Fruit fly (Drosophila melanogaster): Measurements from ENCODE around the gene CG13731.

DNA sequence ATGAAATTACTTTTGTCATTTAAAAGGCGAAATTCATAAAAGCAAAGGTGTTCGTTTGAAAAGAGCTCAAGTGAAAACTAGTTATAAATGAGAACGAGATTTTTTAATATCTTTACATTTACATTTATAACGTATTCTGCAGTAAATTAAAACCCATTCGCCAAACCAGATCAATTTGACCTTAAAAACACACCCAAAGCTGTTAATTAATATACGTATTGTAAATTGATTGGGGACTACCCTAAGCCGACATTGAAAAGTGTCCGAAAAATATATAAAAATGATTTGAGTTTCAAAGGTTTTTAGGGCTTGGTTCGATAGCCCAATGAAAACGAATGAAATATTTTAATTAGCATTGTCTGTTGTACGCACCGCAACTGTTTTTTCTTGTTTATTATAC lies 10.3 kb upstream of the CG13731 start:
- no peak for TF ChIP-seq ind (GFP tag; optimal IDR thresholded peaks at IDR 0.05)
- no peak for TF ChIP-seq CG3726 (GFP tag; IDR thresholded peaks at IDR 0.05)
- TF ChIP-seq E2f1 (GFP tag; IDR thresholded peaks at IDR 0.05): no peak
- no peak for TF ChIP-seq Abd-B (GFP tag; optimal IDR thresholded peaks at IDR 0.05)
- TF ChIP-seq CG18619 (GFP tag; optimal IDR thresholded peaks at IDR 0.05): no peak
- no peak for TF ChIP-seq disco-r (GFP tag; optimal IDR thresholded peaks at IDR 0.05)
- TF ChIP-seq Drgx (GFP tag; IDR thresholded peaks at IDR 0.05): no peak
- TF ChIP-seq amos (GFP tag; IDR thresholded peaks at IDR 0.05; ENCODE audit: partially characterized antibody): no peak
- TF ChIP-seq ken (GFP tag; IDR thresholded peaks at IDR 0.05): no peak
- no peak for TF ChIP-seq Sox102F (GFP tag; optimal IDR thresholded peaks at IDR 0.05)
